Worm (Caenorhabditis elegans) whole organism, L2 larva: Measurements from ENCODE around the gene T19D12.2.

Experiments used
- blmp-1 ChIP-seq: sonication (generic microtip); optimal IDR thresholded peaks from 2 replicates; lab custom pipeline; 2017; ENCODE audit warnings: missing genetic modification characterization, mild to moderate bottlenecking, missing compliant biosample characterization, antibody characterized with exemption, moderate library complexity; ENCODE audit not compliant: insufficient read depth
- ceh-82 ChIP-seq: fragments of 150-350 bp; optimal IDR thresholded peaks from 2 replicates; lab custom pipeline; 2014; ENCODE audit warnings: missing biosample characterization, missing genetic modification characterization
- egl-27 ChIP-seq: sonication (generic microtip); optimal IDR thresholded peaks from 3 replicates; lab custom pipeline; 2017; ENCODE audit warnings: missing biosample characterization, missing genetic modification reagents, missing genetic modification characterization
- elt-3 ChIP-seq: sonication (generic microtip); optimal IDR thresholded peaks from 2 replicates; lab custom pipeline; 2017; ENCODE audit warnings: missing biosample characterization, missing genetic modification characterization
- mab-5 ChIP-seq: fragments of 150-350 bp; optimal IDR thresholded peaks from 2 replicates; lab custom pipeline; 2014; ENCODE audit warnings: missing biosample characterization, missing genetic modification characterization
- nhr-21 ChIP-seq: fragments of 150-350 bp; optimal IDR thresholded peaks from 2 replicates; lab custom pipeline; 2014; ENCODE audit warnings: missing biosample characterization, missing genetic modification characterization
- nhr-6 ChIP-seq: fragments of 150-350 bp; optimal IDR thresholded peaks from 2 replicates; lab custom pipeline; 2014; ENCODE audit warnings: missing biosample characterization, missing genetic modification characterization
- unc-62 ChIP-seq: fragments of 150-350 bp; optimal IDR thresholded peaks from 2 replicates; lab custom pipeline; 2014; ENCODE audit warnings: missing biosample characterization, missing genetic modification reagents, missing genetic modification characterization

T19D12.2 gene

DNA sequence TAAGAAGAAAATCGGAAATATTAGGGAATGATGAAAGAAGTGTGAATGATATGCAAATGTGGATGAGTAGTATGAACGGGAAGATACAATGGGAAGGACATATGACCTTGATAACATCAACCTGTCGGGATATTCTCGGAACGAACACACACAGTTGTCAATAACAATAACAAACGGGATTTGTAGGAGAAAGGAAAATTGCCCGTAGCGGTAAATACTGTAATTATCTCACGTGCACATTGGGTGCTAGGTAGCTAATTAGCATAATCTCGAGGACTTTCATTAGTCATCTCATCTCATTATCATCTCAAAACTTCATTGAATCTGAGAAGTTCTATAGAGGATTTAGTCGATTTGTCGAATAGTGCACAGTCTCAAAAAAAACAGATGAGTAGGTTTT lies 51.9 kb downstream of the T19D12.2 start:
- no peak for TF ChIP-seq nhr-6 (tag; lab: Kevin White, UChicago)
- no peak for TF ChIP-seq ceh-82
- no peak for TF ChIP-seq unc-62 (GFP tag; lab: Kevin White, UChicago)

DNA sequence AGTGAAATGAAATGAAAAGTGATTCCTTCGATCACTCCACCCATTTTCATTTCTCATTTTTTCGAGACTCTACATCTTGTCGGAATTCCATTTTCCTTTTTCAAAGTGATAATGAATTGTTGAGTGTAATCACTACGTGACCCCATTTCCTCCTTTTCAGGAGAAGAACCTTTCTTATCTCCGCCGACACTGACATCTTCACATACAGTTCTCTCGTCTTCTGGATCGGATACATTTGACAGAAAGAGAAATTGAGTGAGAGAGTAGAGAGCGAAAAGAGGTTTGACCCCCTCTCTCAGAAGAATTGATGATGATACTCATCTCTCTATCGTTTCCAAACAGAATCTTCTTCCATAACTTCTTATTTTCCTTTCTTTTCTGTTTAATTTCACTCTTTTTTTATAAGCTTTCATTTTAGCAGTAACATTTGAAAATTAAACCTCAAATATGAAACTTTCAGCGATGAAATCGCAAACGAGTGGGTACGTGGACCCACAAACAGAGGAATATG lies 52.8 kb downstream of the T19D12.2 start, which contains the start of gene dpy-2:
Gene dpy-2 (plus strand): TSS at position 461 of the 511 bp plus-strand sequence.
- TF ChIP-seq egl-27 (tag; lab: Kevin White, UChicago) = no peak
- no peak for TF ChIP-seq elt-3 (tag; lab: Kevin White, UChicago)
- no peak for TF ChIP-seq mab-5 (tag; lab: Kevin White, UChicago)
- peak; percentile 44 for TF ChIP-seq nhr-21
- peak; percentile 67 for TF ChIP-seq blmp-1 (tag; lab: Kevin White, UChicago)
- TF ChIP-seq, all 48 proteins: peak for 2
